Worm (Caenorhabditis elegans): ENCODE results near the gene prx-5.

ce11 chrII:8745449-8746297 lies 41.0 kb downstream of the prx-5 start:
- TF ChIP-seq dao-5 (tag; optimal IDR thresholded peaks at IDR 0.05): no peak
- no peak for TF ChIP-seq W03F9.2 (tag; optimal IDR thresholded peaks at IDR 0.05)
- no peak for TF ChIP-seq him-1 (tag; optimal IDR thresholded peaks at IDR 0.05)
